Fruit fly (Drosophila melanogaster): Measurements from ENCODE around the gene Ptip.

The Ptip gene

DNA sequence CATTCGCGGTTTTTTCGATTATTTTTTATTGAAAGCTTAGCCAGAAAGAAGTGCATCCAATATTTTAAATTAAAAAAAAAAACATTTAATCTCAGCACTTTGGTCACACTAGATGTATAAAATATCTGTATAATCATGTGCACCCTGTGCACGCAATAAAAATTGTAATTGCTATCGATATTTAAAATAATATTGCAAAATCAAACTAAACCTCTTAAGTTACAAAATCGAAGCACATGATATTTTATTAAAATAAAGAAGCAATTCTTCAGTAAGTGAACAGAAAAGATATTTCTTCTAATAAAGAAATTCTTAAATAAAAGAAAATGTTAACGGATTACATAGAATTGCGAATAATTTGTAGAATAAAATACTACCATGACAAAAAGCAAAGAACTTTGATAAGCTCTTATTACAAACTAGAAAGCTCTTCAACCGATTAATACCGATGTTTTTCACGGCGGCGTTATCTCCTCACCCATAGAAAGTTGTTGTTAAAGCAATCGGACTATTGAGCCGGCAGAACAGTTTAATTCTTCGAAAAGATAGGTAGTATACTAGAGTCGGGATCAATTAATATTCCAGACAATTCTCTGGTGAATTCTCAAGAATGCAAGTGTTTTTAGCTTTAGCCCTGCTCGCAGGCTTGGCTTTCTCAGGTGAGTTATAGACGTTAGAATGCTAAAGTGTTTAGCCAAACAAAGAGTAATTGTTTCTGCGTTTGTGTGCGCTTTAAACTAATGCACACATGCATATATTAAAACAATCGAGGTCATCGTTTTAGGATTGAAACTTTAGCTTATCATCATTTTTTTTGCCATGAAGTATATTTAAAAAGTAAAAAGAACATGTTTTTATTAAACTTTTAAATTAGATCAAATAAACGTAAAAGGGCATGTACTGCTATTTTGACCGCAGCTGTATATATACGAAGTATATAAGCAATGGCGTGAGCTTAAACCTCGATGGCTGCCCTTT is 34.9 kb downstream of the Ptip start, which contains the start of gene CtsK1 (continued):
- TF ChIP-seq sima (GFP tag; optimal IDR thresholded peaks at IDR 0.05) (no peak), CG8765 (GFP tag; IDR thresholded peaks at IDR 0.05) (no peak), Adf1 (GFP tag; IDR thresholded peaks at IDR 0.05) (no peak), Ada2b (GFP tag; IDR thresholded peaks at IDR 0.05) (0 out of 2 replicates have a peak, but pooled peaks have one; percentile 10), slbo (GFP tag; IDR thresholded peaks at IDR 0.05) (peak; percentile 49), Gsc (GFP tag; IDR thresholded peaks at IDR 0.05) (no peak), corto (GFP tag; optimal IDR thresholded peaks at IDR 0.05) (no peak), Oaz (GFP tag; IDR thresholded peaks at IDR 0.05) (no peak), sqz (GFP tag; optimal IDR thresholded peaks at IDR 0.05) (peak; percentile 54), CG8924 (tag; optimal IDR thresholded peaks at IDR 0.05) (no peak), wdn (GFP tag; IDR thresholded peaks at IDR 0.05) (no peak), slp2 (GFP tag; optimal IDR thresholded peaks at IDR 0.05) (no peak), Mrtf (GFP tag; IDR thresholded peaks at IDR 0.05) (no peak), prd (optimal IDR thresholded peaks at IDR 0.05) (no peak), prd (GFP tag; IDR thresholded peaks at IDR 0.05) (peak; percentile 60; the same call in 2 of the 3 replicates), CG32532 (GFP tag; IDR thresholded peaks at IDR 0.05) (peak; percentile 51; the same call in 1 of the 2 replicates), CG31365 (tag; optimal IDR thresholded peaks at IDR 0.05) (no peak), CG13287 (GFP tag; IDR thresholded peaks at IDR 0.05; ENCODE audit: partially characterized antibody) (peak; percentile 86), Taf1 (GFP tag; IDR thresholded peaks at IDR 0.05) (peak; percentile 23; the same call in 1 of the 2 replicates), ci (GFP tag; IDR thresholded peaks at IDR 0.05) (peak; percentile 3; the same call in 1 of the 3 replicates), E2f2 (GFP tag; IDR thresholded peaks at IDR 0.05) (peak; percentile 74), Jarid2 (GFP tag; optimal IDR thresholded peaks at IDR 0.05) (no peak), hkb (optimal IDR thresholded peaks at IDR 0.05) (no peak), hkb (GFP tag; IDR thresholded peaks at IDR 0.05) (peak; percentile 44; the same call in 1 of the 2 replicates), CG3281 (GFP tag; optimal IDR thresholded peaks at IDR 0.05) (no peak), CG13894 (tag; optimal IDR thresholded peaks at IDR 0.05) (no peak), CG12942 (GFP tag; optimal IDR thresholded peaks at IDR 0.05) (no peak), D19B (GFP tag; optimal IDR thresholded peaks at IDR 0.05) (no peak), CG32767 (GFP tag; IDR thresholded peaks at IDR 0.05) (no peak), CG10959 (GFP tag; IDR thresholded peaks at IDR 0.05) (no peak), knrl (GFP tag; IDR thresholded peaks at IDR 0.05; ENCODE audit: partially characterized antibody) (peak; percentile 75), Med (GFP tag) (peak; percentile 68), fd96Cb (tag; optimal IDR thresholded peaks at IDR 0.05) (no peak), CG3407 (GFP tag; optimal IDR thresholded peaks at IDR 0.05) (no peak), inv (GFP tag; IDR thresholded peaks at IDR 0.05; ENCODE audit: partially characterized antibody) (peak; percentile 67), danr (GFP tag; IDR thresholded peaks at IDR 0.05) (no peak), CG17912 (GFP tag; optimal IDR thresholded peaks at IDR 0.05) (no peak), CG4404 (GFP tag; IDR thresholded peaks at IDR 0.05) (no peak), ATbp (GFP tag; optimal IDR thresholded peaks at IDR 0.05) (peak; percentile 4), CG10979 (tag; optimal IDR thresholded peaks at IDR 0.05) (peak; percentile 6), CG5180 (GFP tag; optimal IDR thresholded peaks at IDR 0.05) (no peak), CG16815 (GFP tag; optimal IDR thresholded peaks at IDR 0.05) (no peak), NfI (GFP tag; optimal IDR thresholded peaks at IDR 0.05) (no peak), CG3065 (GFP tag; optimal IDR thresholded peaks at IDR 0.05) (no peak), row (GFP tag; IDR thresholded peaks at IDR 0.05) (peak; percentile 75), Tbp (GFP tag; optimal IDR thresholded peaks at IDR 0.05) (no peak), org-1 (GFP tag; optimal IDR thresholded peaks at IDR 0.05) (no peak), nerfin-2 (GFP tag; IDR thresholded peaks at IDR 0.05; ENCODE audit: partially characterized antibody) (no peak), Nf-YA (GFP tag; IDR thresholded peaks at IDR 0.05) (no peak), NK7.1 (GFP tag; optimal IDR thresholded peaks at IDR 0.05) (no peak)
